Fruit fly (Drosophila melanogaster) whole organism, embryonic: ENCODE results near the gene CG1896.

Source experiments
- Ada2b ChIP-seq: fragments of 200-800 bp; sonication (Bioruptor generic); IDR thresholded peaks from 2 replicates; pipeline ENCODE4 v1.3.6; 2022; ENCODE audit warnings: missing biosample characterization, missing genetic modification characterization
- BtbVII ChIP-seq: fragments of 200-800 bp; sonication (Bioruptor generic); optimal IDR thresholded peaks from 3 replicates; lab custom pipeline; 2017; ENCODE audit warnings: missing biosample characterization, mild to moderate bottlenecking, missing genetic modification characterization
- CG10209 ChIP-seq: fragments of 200-800 bp; sonication (Bioruptor generic); optimal IDR thresholded peaks from 3 replicates; lab custom pipeline; 2017; ENCODE audit warnings: missing biosample characterization, mild to moderate bottlenecking, missing genetic modification characterization, missing genetic modification reagents
- CG11695 ChIP-seq: fragments of 200-800 bp; sonication (Bioruptor generic); IDR thresholded peaks from 3 replicates; pipeline ENCODE4 v1.3.6; 2022; ENCODE audit warnings: missing biosample characterization, missing genetic modification characterization
- CG12104 ChIP-seq: fragments of 200-800 bp; sonication (Bioruptor generic); optimal IDR thresholded peaks from 3 replicates; lab custom pipeline; 2016; ENCODE audit warnings: missing biosample characterization, missing genetic modification characterization
- CG12391 ChIP-seq: fragments of 200-800 bp; sonication (Bioruptor generic); optimal IDR thresholded peaks from 3 replicates; lab custom pipeline; 2018; ENCODE audit warnings: missing biosample characterization, mild to moderate bottlenecking, missing genetic modification characterization, moderate library complexity
- CG12744 ChIP-seq: fragments of 200-800 bp; sonication (Bioruptor generic); optimal IDR thresholded peaks from 2 replicates; lab custom pipeline; 2016; ENCODE audit warnings: missing biosample characterization, missing genetic modification characterization
- CG14441 ChIP-seq: fragments of 200-800 bp; sonication (Bioruptor generic); IDR thresholded peaks from 2 replicates; pipeline ENCODE4 v1.3.6; 2022; ENCODE audit warnings: missing biosample characterization, missing genetic modification characterization
- CG15011 ChIP-seq: fragments of 200-800 bp; sonication (Bioruptor generic); optimal IDR thresholded peaks from 3 replicates; lab custom pipeline; 2018; ENCODE audit warnings: missing biosample characterization, mild to moderate bottlenecking, missing genetic modification characterization
- CG15514 ChIP-seq: fragments of 200-800 bp; sonication (Bioruptor generic); optimal IDR thresholded peaks from 3 replicates; lab custom pipeline; 2017; ENCODE audit warnings: missing biosample characterization, missing genetic modification characterization, mild to moderate bottlenecking, moderate library complexity, missing genetic modification reagents
- CG17359 ChIP-seq: fragments of 200-800 bp; sonication (Bioruptor generic); optimal IDR thresholded peaks from 3 replicates; lab custom pipeline; 2018; ENCODE audit warnings: missing biosample characterization, mild to moderate bottlenecking, missing genetic modification characterization, moderate library complexity
- CG17912 ChIP-seq: fragments of 200-800 bp; sonication (Bioruptor generic); optimal IDR thresholded peaks from 2 replicates; lab custom pipeline; 2018; ENCODE audit warnings: missing biosample characterization, mild to moderate bottlenecking, missing genetic modification characterization
- CG18011 ChIP-seq: fragments of 200-800 bp; sonication (Bioruptor generic); optimal IDR thresholded peaks from 2 replicates; lab custom pipeline; 2017; ENCODE audit warnings: missing biosample characterization, missing genetic modification characterization, mild to moderate bottlenecking, moderate library complexity, missing genotype
- CG2199 ChIP-seq: fragments of 200-800 bp; sonication (Bioruptor generic); IDR thresholded peaks from 3 replicates; pipeline ENCODE4 v1.3.6; 2022; ENCODE audit warnings: missing biosample characterization, missing genetic modification characterization
- CG3281 ChIP-seq: fragments of 200-800 bp; sonication (Bioruptor generic); optimal IDR thresholded peaks from 3 replicates; lab custom pipeline; 2017; ENCODE audit warnings: missing biosample characterization, mild to moderate bottlenecking, missing genetic modification characterization
- CG3995 ChIP-seq: fragments of 200-800 bp; sonication (Bioruptor generic); optimal IDR thresholded peaks from 3 replicates; lab custom pipeline; 2016; ENCODE audit warnings: missing biosample characterization, missing genetic modification characterization
- CG42726 ChIP-seq: fragments of 200-800 bp; sonication (Bioruptor generic); IDR thresholded peaks from 2 replicates; pipeline ENCODE4 v1.3.6; 2022; ENCODE audit warnings: missing biosample characterization, missing genetic modification characterization; ENCODE audit not compliant: partially characterized antibody
- CG6791 ChIP-seq: fragments of 200-800 bp; sonication (Bioruptor generic); IDR thresholded peaks from 3 replicates; pipeline ENCODE4 v1.3.6; 2022; ENCODE audit warnings: missing biosample characterization, missing genetic modification characterization; ENCODE audit not compliant: partially characterized antibody
- CG7271 ChIP-seq: fragments of 200-800 bp; sonication (Bioruptor generic); optimal IDR thresholded peaks from 2 replicates; lab custom pipeline; 2018; ENCODE audit warnings: missing biosample characterization, mild to moderate bottlenecking, missing genetic modification characterization, moderate library complexity
- Camta ChIP-seq: fragments of 200-800 bp; sonication (Bioruptor generic); optimal IDR thresholded peaks from 2 replicates; lab custom pipeline; 2016; ENCODE audit warnings: missing biosample characterization, missing genetic modification characterization
- CkIIα-i1 ChIP-seq: fragments of 200-800 bp; sonication (Bioruptor generic); IDR thresholded peaks from 2 replicates; pipeline ENCODE4 v1.3.6; 2022; ENCODE audit warnings: missing biosample characterization, missing genetic modification characterization
- D19B ChIP-seq: fragments of 200-800 bp; sonication (Bioruptor generic); optimal IDR thresholded peaks from 2 replicates; lab custom pipeline; 2017; ENCODE audit warnings: missing biosample characterization, mild to moderate bottlenecking, missing genetic modification characterization
- Doc3 ChIP-seq: fragments of 200-800 bp; sonication (Bioruptor generic); IDR thresholded peaks from 3 replicates; pipeline ENCODE4 v1.3.6; 2022; ENCODE audit warnings: missing biosample characterization, missing genetic modification characterization; ENCODE audit not compliant: partially characterized antibody
- ERR ChIP-seq: fragments of 200-800 bp; sonication (Bioruptor generic); optimal IDR thresholded peaks from 2 replicates; lab custom pipeline; 2016; ENCODE audit warnings: missing biosample characterization, missing genetic modification characterization
- HmgD ChIP-seq: fragments of 200-800 bp; sonication (Bioruptor generic); optimal IDR thresholded peaks from 3 replicates; lab custom pipeline; 2016; ENCODE audit warnings: missing biosample characterization, missing genetic modification characterization
- Med ChIP-seq: fragments of 200-800 bp; sonication (Bioruptor generic); peaks from one replicate; lab custom pipeline; 2016; ENCODE audit warnings: missing biosample characterization, missing genetic modification characterization, mild to moderate bottlenecking, inconsistent platforms, moderate library complexity
- NC2β ChIP-seq: fragments of 200-800 bp; sonication (Bioruptor generic); optimal IDR thresholded peaks from 2 replicates; lab custom pipeline; 2016; ENCODE audit warnings: missing biosample characterization, missing genetic modification characterization
- Nf-YB ChIP-seq: fragments of 200-800 bp; sonication (Bioruptor generic); optimal IDR thresholded peaks from 3 replicates; lab custom pipeline; 2019; ENCODE audit warnings: missing biosample characterization, mild to moderate bottlenecking, missing genetic modification characterization, moderate library complexity
- NfI ChIP-seq: fragments of 200-800 bp; sonication (Bioruptor generic); optimal IDR thresholded peaks from 3 replicates; lab custom pipeline; 2018; ENCODE audit warnings: missing biosample characterization, mild to moderate bottlenecking, missing genetic modification characterization, moderate library complexity
- Ptx1 ChIP-seq: fragments of 200-800 bp; sonication (Bioruptor generic); IDR thresholded peaks from 2 replicates; pipeline ENCODE4 v1.3.6; 2022; ENCODE audit warnings: missing biosample characterization, missing genetic modification characterization
- Taf1 ChIP-seq: fragments of 200-800 bp; sonication (Bioruptor generic); IDR thresholded peaks from 2 replicates; pipeline ENCODE4 v1.3.6; 2022; ENCODE audit warnings: missing biosample characterization, missing genetic modification characterization
- ara ChIP-seq: fragments of 200-800 bp; sonication (Bioruptor generic); IDR thresholded peaks from 2 replicates; pipeline ENCODE4 v1.3.6; 2022; ENCODE audit warnings: missing biosample characterization, missing genetic modification characterization
- cato ChIP-seq: fragments of 200-800 bp; sonication (Bioruptor generic); optimal IDR thresholded peaks from 2 replicates; lab custom pipeline; 2016; ENCODE audit warnings: missing biosample characterization, missing genetic modification characterization, borderline replicate concordance
- cg ChIP-seq: fragments of 200-800 bp; sonication (Bioruptor generic); optimal IDR thresholded peaks from 3 replicates; lab custom pipeline; 2019; ENCODE audit warnings: missing biosample characterization, mild to moderate bottlenecking, missing genetic modification characterization, moderate library complexity
- ci ChIP-seq: fragments of 200-800 bp; sonication (Bioruptor generic); IDR thresholded peaks from 3 replicates; pipeline ENCODE4 v1.3.6; 2022; ENCODE audit warnings: missing biosample characterization, missing genetic modification characterization
- emc ChIP-seq: fragments of 200-800 bp; sonication (Bioruptor generic); optimal IDR thresholded peaks from 2 replicates; lab custom pipeline; 2016; ENCODE audit warnings: missing biosample characterization, missing genetic modification characterization
- ems ChIP-seq: fragments of 200-800 bp; sonication (Bioruptor generic); optimal IDR thresholded peaks from 3 replicates; lab custom pipeline; 2016; ENCODE audit warnings: missing biosample characterization, missing genetic modification characterization
- exex ChIP-seq: fragments of 200-800 bp; sonication (Bioruptor generic); optimal IDR thresholded peaks from 4 replicates; lab custom pipeline; 2018; ENCODE audit warnings: missing biosample characterization, mild to moderate bottlenecking, missing genetic modification characterization, moderate library complexity
- insv ChIP-seq, 2 experiments: fragments of 200-800 bp; sonication (Bioruptor generic); optimal IDR thresholded peaks; 3 replicates each; lab custom pipeline; 2016 to 2018; ENCODE audit warnings: missing biosample characterization in 2 of 2, missing genetic modification characterization in 2 of 2
- mld ChIP-seq: fragments of 200-800 bp; sonication (Bioruptor generic); IDR thresholded peaks from 3 replicates; pipeline ENCODE4 v1.3.6; 2022; ENCODE audit warnings: missing biosample characterization, missing genetic modification characterization; ENCODE audit not compliant: partially characterized antibody
- oc ChIP-seq: fragments of 200-800 bp; sonication (Bioruptor generic); optimal IDR thresholded peaks from 2 replicates; lab custom pipeline; 2018; ENCODE audit warnings: missing biosample characterization, mild to moderate bottlenecking, missing genetic modification characterization, moderate library complexity
- org-1 ChIP-seq: fragments of 200-800 bp; sonication (Bioruptor generic); optimal IDR thresholded peaks from 2 replicates; lab custom pipeline; 2017; ENCODE audit warnings: missing biosample characterization, missing genetic modification characterization
- otp ChIP-seq: fragments of 200-800 bp; sonication (Bioruptor generic); IDR thresholded peaks from 3 replicates; pipeline ENCODE4, ENCODE4 v1.3.6; 2022; ENCODE audit warnings: missing biosample characterization, missing genetic modification characterization
- p53 ChIP-seq: fragments of 200-800 bp; sonication (Bioruptor generic); optimal IDR thresholded peaks from 2 replicates; lab custom pipeline; 2016; ENCODE audit warnings: missing biosample characterization, missing genetic modification characterization
- ranshi ChIP-seq: fragments of 200-800 bp; sonication (Bioruptor generic); IDR thresholded peaks from 2 replicates; pipeline ENCODE4 v1.3.6; 2022; ENCODE audit warnings: missing biosample characterization, missing genetic modification characterization
- sens-2 ChIP-seq: fragments of 200-800 bp; sonication (Bioruptor generic); IDR thresholded peaks from 2 replicates; pipeline ENCODE4 v1.3.6; 2022; ENCODE audit warnings: missing biosample characterization, missing genetic modification characterization
- slbo ChIP-seq: fragments of 200-800 bp; sonication (Bioruptor generic); IDR thresholded peaks from 2 replicates; pipeline ENCODE4 v1.3.6; 2022; ENCODE audit warnings: missing biosample characterization, missing genetic modification characterization
- ttk ChIP-seq: fragments of 200-800 bp; sonication (Bioruptor generic); IDR thresholded peaks from 2 replicates; pipeline ENCODE4 v2.1.2; 2022; ENCODE audit warnings: missing biosample characterization, missing genetic modification characterization
- unc-4 ChIP-seq: fragments of 200-800 bp; sonication (Bioruptor generic); IDR thresholded peaks from 2 replicates; pipeline ENCODE4 v1.3.6; 2022; ENCODE audit warnings: missing biosample characterization, missing genetic modification characterization; ENCODE audit not compliant: partially characterized antibody

Gene CG1896

dm6 chr3R:31793664-31794417, 49.8 kb downstream of the CG1896 start, which contains the start of the genes Mccc1 and Acf (continued):
- TF ChIP-seq mld (GFP tag; lab: Robert Waterston, UW) (no peak), CG15514 (GFP tag; lab: Kevin White, UChicago) (peak; percentile 89), CG3281 (GFP tag; lab: Kevin White, UChicago) (no peak), CG12104 (no peak), CG3995 (GFP tag; lab: Kevin White, UChicago) (peak; percentile 37), ci (GFP tag; lab: Robert Waterston, UW) (peak; percentile 59; the same call in 2 of the 3 replicates), CG2199 (GFP tag; lab: Robert Waterston, UW) (no peak), exex (tag; lab: Kevin White, UChicago) (no peak), slbo (GFP tag; lab: Robert Waterston, UW) (peak; percentile 43), org-1 (GFP tag; lab: Kevin White, UChicago) (no peak), Nf-YB (no peak), otp (GFP tag; lab: Robert Waterston, UW) (no peak), HmgD (GFP tag; lab: Kevin White, UChicago) (no peak), CG10209 (GFP tag; lab: Kevin White, UChicago) (no peak), Taf1 (GFP tag; lab: Robert Waterston, UW) (no peak), ttk (GFP tag; lab: Robert Waterston, UW) (no peak), CG6791 (GFP tag; lab: Robert Waterston, UW) (peak; percentile 68; the same call in 2 of the 3 replicates), cato (GFP tag; lab: Kevin White, UChicago) (no peak), CG11695 (GFP tag; lab: Robert Waterston, UW) (no peak), oc (no peak), CG17912 (GFP tag; lab: Kevin White, UChicago) (no peak), CG18011 (GFP tag; lab: Kevin White, UChicago) (no peak), CG12744 (GFP tag; lab: Kevin White, UChicago) (no peak), ara (no peak), Med (peak; percentile 86), D19B (GFP tag; lab: Kevin White, UChicago) (no peak), unc-4 (GFP tag; lab: Robert Waterston, UW) (peak; percentile 57; the same call in 1 of the 2 replicates), CkIIα-i1 (GFP tag; lab: Robert Waterston, UW) (no peak), NfI (GFP tag; lab: Kevin White, UChicago) (no peak), NC2β (GFP tag; lab: Kevin White, UChicago) (peak; percentile 55), cg (GFP tag; lab: Kevin White, UChicago) (no peak), BtbVII (GFP tag; lab: Kevin White, UChicago) (no peak), Doc3 (peak; percentile 50; the same call in 2 of the 3 replicates), ranshi (no peak), ERR (GFP tag; lab: Kevin White, UChicago) (no peak), Camta (GFP tag; lab: Kevin White, UChicago) (no peak), CG14441 (GFP tag; lab: Robert Waterston, UW) (peak; percentile 33; the same call in 1 of the 2 replicates), ems (GFP tag; lab: Kevin White, UChicago) (peak; percentile 33), CG15011 (GFP tag; lab: Kevin White, UChicago) (no peak), CG42726 (GFP tag; lab: Robert Waterston, UW) (no peak), emc (GFP tag; lab: Kevin White, UChicago) (no peak), CG17359 (tag; lab: Kevin White, UChicago) (no peak), CG12391 (tag; lab: Kevin White, UChicago) (no peak), sens-2 (GFP tag; lab: Robert Waterston, UW) (no peak), Ptx1 (GFP tag; lab: Robert Waterston, UW) (peak; percentile 51), Ada2b (peak; percentile 57), insv (GFP tag; optimal IDR thresholded peaks at IDR 0.05; lab: Kevin White, UChicago) (no peak), CG7271 (tag; lab: Kevin White, UChicago) (peak; percentile 12), p53 (GFP tag; lab: Kevin White, UChicago) (no peak)
